Fruit fly (Drosophila melanogaster) whole organism: ENCODE data around the gene CG7191.

Experiments
- CG8478 ChIP-seq: fragments of >200 bp; optimal IDR thresholded peaks from 2 replicates; lab custom pipeline; 2018; ENCODE audit warnings: inconsistent platforms
- EcR ChIP-seq, 2 experiments: fragments of >200 bp; optimal IDR thresholded peaks; 2 replicates each; lab custom pipeline; 2017; ENCODE audit warnings: missing biosample characterization in 2 of 2, missing genetic modification characterization in 2 of 2, missing genetic modification reagents in 2 of 2
- psq ChIP-seq: fragments of >200 bp; optimal IDR thresholded peaks from 2 replicates; lab custom pipeline; 2017
- usp ChIP-seq: fragments of >200 bp; optimal IDR thresholded peaks from 2 replicates; lab custom pipeline; 2017; ENCODE audit warnings: missing biosample characterization, missing genetic modification characterization, mixed read lengths

dm6 chr2L:7744739-7745138 lies 22.7 kb upstream of the CG7191 start, which contains the start of gene CG7214:
- TF ChIP-seq psq (lab: Kevin White, UChicago) (no peak), CG8478 (no peak), usp (no peak), EcR (GFP tag; optimal IDR thresholded peaks at IDR 0.05; lab: Kevin White, UChicago) (no peak)
